Worm (Caenorhabditis elegans) whole organism, L2 larva: Measurements from ENCODE around the gene F55G7.5.

Experiments
- C34F6.9 ChIP-seq: fragments of 150-350 bp; optimal IDR thresholded peaks from 2 replicates; lab custom pipeline; 2014; ENCODE audit warnings: missing biosample characterization, missing genetic modification characterization
- F13H6.1 ChIP-seq: sonication (generic microtip); optimal IDR thresholded peaks from 2 replicates; lab custom pipeline; 2016; ENCODE audit warnings: missing genetic modification characterization, missing compliant biosample characterization
- R02D3.7 ChIP-seq: fragments of 150-350 bp; optimal IDR thresholded peaks from 2 replicates; lab custom pipeline; 2014; ENCODE audit warnings: missing biosample characterization, missing genetic modification characterization
- Y55F3AM.14 ChIP-seq: fragments of 200-800 bp; sonication (Bioruptor generic); optimal IDR thresholded peaks from 2 replicates; lab custom pipeline; 2018; ENCODE audit warnings: mild to moderate bottlenecking, missing genetic modification characterization, missing compliant biosample characterization
- ZK546.5 ChIP-seq: sonication (generic microtip); optimal IDR thresholded peaks from 2 replicates; lab custom pipeline; 2017; ENCODE audit warnings: missing biosample characterization, missing genetic modification characterization
- alr-1 ChIP-seq: fragments of 150-350 bp; optimal IDR thresholded peaks from 2 replicates; lab custom pipeline; 2014; ENCODE audit warnings: missing biosample characterization, missing genetic modification characterization
- aly-2 ChIP-seq: fragments of 150-350 bp; optimal IDR thresholded peaks from 2 replicates; lab custom pipeline; 2014; ENCODE audit warnings: missing biosample characterization, missing genetic modification characterization
- ama-1 ChIP-seq: fragments of 150-350 bp; optimal IDR thresholded peaks from 2 replicates; lab custom pipeline; 2018; ENCODE audit warnings: inconsistent platforms
- blmp-1 ChIP-seq: sonication (generic microtip); optimal IDR thresholded peaks from 2 replicates; lab custom pipeline; 2017; ENCODE audit warnings: missing genetic modification characterization, mild to moderate bottlenecking, missing compliant biosample characterization, antibody characterized with exemption, moderate library complexity; ENCODE audit not compliant: insufficient read depth
- ceh-16 ChIP-seq: fragments of 150-350 bp; optimal IDR thresholded peaks from 2 replicates; lab custom pipeline; 2014; ENCODE audit warnings: missing biosample characterization, missing genetic modification characterization
- ceh-82 ChIP-seq: fragments of 150-350 bp; optimal IDR thresholded peaks from 2 replicates; lab custom pipeline; 2014; ENCODE audit warnings: missing biosample characterization, missing genetic modification characterization
- crh-2 ChIP-seq: sonication (generic microtip); optimal IDR thresholded peaks from 2 replicates; lab custom pipeline; 2017; ENCODE audit warnings: missing biosample characterization, missing genetic modification characterization
- dmd-4 ChIP-seq: sonication (generic microtip); optimal IDR thresholded peaks from 2 replicates; lab custom pipeline; 2017; ENCODE audit warnings: missing biosample characterization, missing genetic modification characterization
- egl-27 ChIP-seq: sonication (generic microtip); optimal IDR thresholded peaks from 3 replicates; lab custom pipeline; 2017; ENCODE audit warnings: missing biosample characterization, missing genetic modification reagents, missing genetic modification characterization
- elt-1 ChIP-seq: fragments of 150-350 bp; optimal IDR thresholded peaks from 2 replicates; lab custom pipeline; 2014; ENCODE audit warnings: missing biosample characterization, missing genetic modification characterization
- elt-3 ChIP-seq: sonication (generic microtip); optimal IDR thresholded peaks from 2 replicates; lab custom pipeline; 2017; ENCODE audit warnings: missing biosample characterization, missing genetic modification characterization
- fos-1 ChIP-seq: fragments of 150-350 bp; optimal IDR thresholded peaks from 2 replicates; lab custom pipeline; 2014; ENCODE audit warnings: missing biosample characterization, missing genetic modification characterization
- gmeb-1 ChIP-seq: fragments of 150-350 bp; optimal IDR thresholded peaks from 2 replicates; lab custom pipeline; 2014; ENCODE audit warnings: missing biosample characterization, missing genetic modification characterization
- lin-11 ChIP-seq: fragments of 150-350 bp; sonication (generic microtip); optimal IDR thresholded peaks from 2 replicates; lab custom pipeline; 2014; ENCODE audit warnings: missing biosample characterization, missing genetic modification characterization, inconsistent platforms, mixed read lengths
- lin-13 ChIP-seq: fragments of 150-350 bp; optimal IDR thresholded peaks from 2 replicates; lab custom pipeline; 2014; ENCODE audit warnings: missing biosample characterization, missing genetic modification reagents, missing genetic modification characterization
- lin-39 ChIP-seq: fragments of 150-350 bp; optimal IDR thresholded peaks from 2 replicates; lab custom pipeline; 2014; ENCODE audit warnings: missing biosample characterization, missing genetic modification reagents, missing genetic modification characterization
- lsy-2 ChIP-seq, 2 experiments: fragments of 150-350 bp in 1 of 2; sonication (generic microtip) in 1 of 2; optimal IDR thresholded peaks; 2 replicates each; lab custom pipeline; 2014 to 2017; ENCODE audit warnings: missing biosample characterization in 2 of 2, missing genetic modification characterization in 2 of 2
- mab-5 ChIP-seq: fragments of 150-350 bp; optimal IDR thresholded peaks from 2 replicates; lab custom pipeline; 2014; ENCODE audit warnings: missing biosample characterization, missing genetic modification characterization
- mbf-1 ChIP-seq: sonication (generic microtip); optimal IDR thresholded peaks from 2 replicates; lab custom pipeline; 2017; ENCODE audit warnings: missing biosample characterization, missing genetic modification characterization
- mdl-1 ChIP-seq, 2 experiments: fragments of 150-350 bp in 1 of 2; sonication (generic microtip) in 1 of 2; optimal IDR thresholded peaks; 2 replicates each; lab custom pipeline; 2017; ENCODE audit warnings: missing biosample characterization in 2 of 2, missing genetic modification characterization in 2 of 2
- nhr-10 ChIP-seq: sonication (generic microtip); optimal IDR thresholded peaks from 2 replicates; lab custom pipeline; 2017; ENCODE audit warnings: missing biosample characterization, missing genetic modification characterization
- nhr-11 ChIP-seq: fragments of 150-350 bp; optimal IDR thresholded peaks from 2 replicates; lab custom pipeline; 2014; ENCODE audit warnings: missing biosample characterization, missing genetic modification characterization
- nhr-12 ChIP-seq: fragments of 150-350 bp; optimal IDR thresholded peaks from 2 replicates; lab custom pipeline; 2014; ENCODE audit warnings: missing biosample characterization, missing genetic modification characterization
- nhr-129 ChIP-seq: fragments of 150-350 bp; optimal IDR thresholded peaks from 2 replicates; lab custom pipeline; 2014; ENCODE audit warnings: missing biosample characterization, missing genetic modification characterization
- nhr-21 ChIP-seq: fragments of 150-350 bp; optimal IDR thresholded peaks from 2 replicates; lab custom pipeline; 2014; ENCODE audit warnings: missing biosample characterization, missing genetic modification characterization
- nhr-23 ChIP-seq: fragments of 150-350 bp; optimal IDR thresholded peaks from 2 replicates; lab custom pipeline; 2014; ENCODE audit warnings: missing biosample characterization, missing genetic modification reagents, missing genetic modification characterization
- nhr-237 ChIP-seq: fragments of 150-350 bp; optimal IDR thresholded peaks from 2 replicates; lab custom pipeline; 2014; ENCODE audit warnings: missing biosample characterization, missing genetic modification characterization
- nhr-25 ChIP-seq: fragments of 150-350 bp; sonication (generic microtip); optimal IDR thresholded peaks from 3 replicates; lab custom pipeline; 2014; ENCODE audit warnings: missing biosample characterization, missing genetic modification characterization
- nhr-6 ChIP-seq: fragments of 150-350 bp; optimal IDR thresholded peaks from 2 replicates; lab custom pipeline; 2014; ENCODE audit warnings: missing biosample characterization, missing genetic modification characterization
- nhr-77 ChIP-seq: fragments of 150-350 bp; optimal IDR thresholded peaks from 2 replicates; lab custom pipeline; 2014; ENCODE audit warnings: missing biosample characterization, missing genetic modification characterization
- peb-1 ChIP-seq: fragments of 150-350 bp; optimal IDR thresholded peaks from 2 replicates; lab custom pipeline; 2014; ENCODE audit warnings: missing biosample characterization, missing genetic modification characterization
- sem-4 ChIP-seq: fragments of 150-350 bp; optimal IDR thresholded peaks from 2 replicates; lab custom pipeline; 2014; ENCODE audit warnings: missing biosample characterization, missing genetic modification reagents, missing genetic modification characterization
- skn-1 ChIP-seq: sonication (generic microtip); optimal IDR thresholded peaks from 2 replicates; lab custom pipeline; 2017; ENCODE audit warnings: missing biosample characterization, missing genetic modification characterization
- sma-3 ChIP-seq: sonication (generic microtip); optimal IDR thresholded peaks from 2 replicates; lab custom pipeline; 2016; ENCODE audit warnings: missing genetic modification reagents, missing genetic modification characterization, missing compliant biosample characterization
- sma-9 ChIP-seq, 2 experiments: fragments of 150-350 bp in 1 of 2; sonication (generic microtip) in 1 of 2; optimal IDR thresholded peaks; 2 replicates each; lab custom pipeline; 2014 to 2016; ENCODE audit warnings: missing genetic modification characterization in 2 of 2, mild to moderate bottlenecking in 1 of 2, missing biosample characterization in 1 of 2, missing compliant biosample characterization in 1 of 2, missing genetic modification reagents in 1 of 2, moderate library complexity in 1 of 2
- snpc-4 ChIP-seq: fragments of 150-350 bp; optimal IDR thresholded peaks from 2 replicates; lab custom pipeline; 2014; ENCODE audit warnings: missing biosample characterization, missing genetic modification characterization
- unc-39 ChIP-seq: fragments of 150-350 bp; optimal IDR thresholded peaks from 2 replicates; lab custom pipeline; 2014; ENCODE audit warnings: missing biosample characterization, missing genetic modification characterization
- unc-55 ChIP-seq: fragments of 150-350 bp; sonication (generic microtip); optimal IDR thresholded peaks from 3 replicates; lab custom pipeline; 2014; ENCODE audit warnings: missing biosample characterization, missing genetic modification reagents, missing genetic modification characterization
- unc-62 ChIP-seq: fragments of 150-350 bp; optimal IDR thresholded peaks from 2 replicates; lab custom pipeline; 2014; ENCODE audit warnings: missing biosample characterization, missing genetic modification reagents, missing genetic modification characterization
- zag-1 ChIP-seq: fragments of 150-350 bp; optimal IDR thresholded peaks from 2 replicates; lab custom pipeline; 2014; ENCODE audit warnings: missing biosample characterization, missing genetic modification characterization
- ztf-1 ChIP-seq: fragments of 200-800 bp; sonication (Bioruptor generic); conservative IDR thresholded peaks from 2 replicates; pipeline ENCODE4 v1.3.6; 2022; ENCODE audit warnings: missing genetic modification characterization, missing compliant biosample characterization
- ztf-11 ChIP-seq: sonication (generic microtip); optimal IDR thresholded peaks from 2 replicates; lab custom pipeline; 2017; ENCODE audit warnings: missing biosample characterization, missing genetic modification characterization
- ztf-4 ChIP-seq: fragments of 150-350 bp; optimal IDR thresholded peaks from 2 replicates; lab custom pipeline; 2014; ENCODE audit warnings: missing biosample characterization, missing genetic modification characterization

F55G7.5 gene

DNA sequence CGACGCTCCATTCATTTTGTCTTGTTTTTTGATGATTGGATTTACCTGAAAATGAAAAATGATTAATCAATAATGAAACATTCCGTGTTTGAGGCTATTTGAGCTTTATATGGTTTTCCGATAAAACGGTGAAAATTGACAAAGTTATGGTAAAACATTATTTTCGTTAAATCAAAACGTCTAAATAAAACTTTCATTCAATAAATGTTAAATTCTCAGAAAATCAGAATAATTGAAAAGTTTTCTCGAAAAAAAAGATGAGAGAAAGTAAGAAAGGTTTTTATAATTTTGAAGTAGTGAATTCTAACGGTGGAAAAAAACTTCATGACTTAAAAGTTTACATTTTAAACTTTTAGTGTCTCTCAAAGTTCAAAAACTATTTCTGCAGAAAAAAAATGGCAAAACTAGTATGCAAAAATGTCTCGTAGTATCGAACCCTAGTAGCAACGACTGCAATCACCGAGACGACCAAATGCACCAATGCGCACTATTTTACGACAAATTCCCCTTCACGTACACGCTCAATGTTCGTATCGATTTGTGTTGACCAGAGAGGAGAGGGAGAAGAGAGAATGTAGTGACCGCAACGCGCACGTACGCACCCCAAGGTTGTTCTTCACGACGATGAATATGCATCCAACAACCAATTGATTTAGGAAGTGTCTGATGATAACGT lies 8.2 kb upstream of the F55G7.5 start, which contains the start of gene nfya-1:
Gene nfya-1 (minus strand): TSS at position 51 of the 676 bp plus-strand sequence.
- TF ChIP-seq sma-9 (GFP tag; optimal IDR thresholded peaks at IDR 0.05; lab: Kevin White, UChicago), result peak; percentile 53
- TF ChIP-seq sma-9 (tag; optimal IDR thresholded peaks at IDR 0.05; lab: Kevin White, UChicago), result no peak
- TF ChIP-seq mab-5 (tag; lab: Kevin White, UChicago), result no peak
- peak; percentile 74 for TF ChIP-seq unc-55 (GFP tag; lab: Kevin White, UChicago)
- TF ChIP-seq aly-2 (tag; lab: Kevin White, UChicago), result no peak
- TF ChIP-seq unc-62 (GFP tag; lab: Kevin White, UChicago), result no peak
- peak; percentile 64 for TF ChIP-seq C34F6.9 (tag; lab: Kevin White, UChicago)
- TF ChIP-seq nhr-129 (tag; lab: Kevin White, UChicago), result peak; percentile 88
- no peak for TF ChIP-seq peb-1 (tag; lab: Kevin White, UChicago)
- TF ChIP-seq mdl-1 (tag; optimal IDR thresholded peaks at IDR 0.05; lab: Kevin White, UChicago), result no peak
- TF ChIP-seq ama-1 (lab: Kevin White, UChicago), result no peak
- TF ChIP-seq ceh-82 (tag; lab: Kevin White, UChicago), result no peak
- no peak for TF ChIP-seq nhr-12 (tag; lab: Kevin White, UChicago)
- TF ChIP-seq blmp-1 (tag; lab: Kevin White, UChicago), result no peak
- no peak for TF ChIP-seq ZK546.5 (tag; lab: Kevin White, UChicago)
- TF ChIP-seq nhr-11 (tag; lab: Kevin White, UChicago), result no peak
- peak; percentile 72 for TF ChIP-seq F13H6.1 (tag; lab: Kevin White, UChicago)
- no peak for TF ChIP-seq nhr-10
- TF ChIP-seq fos-1, result peak; percentile 18
- TF ChIP-seq crh-2 (tag; lab: Kevin White, UChicago), result peak; percentile 78
- TF ChIP-seq ceh-16 (tag; lab: Kevin White, UChicago), result peak; percentile 62
- no peak for TF ChIP-seq sem-4 (tag; lab: Kevin White, UChicago)
- no peak for TF ChIP-seq alr-1
- peak; percentile 58 for TF ChIP-seq lin-13 (GFP tag; lab: Kevin White, UChicago)
- TF ChIP-seq lin-39, result no peak
- no peak for TF ChIP-seq nhr-77 (tag; lab: Kevin White, UChicago)
- peak; percentile 34 for TF ChIP-seq nhr-25 (tag; lab: Kevin White, UChicago)
- TF ChIP-seq elt-1, result no peak
- TF ChIP-seq nhr-237 (tag; lab: Kevin White, UChicago), result no peak
- peak in 1 of 2 experiments; percentile 66 for TF ChIP-seq lsy-2 (tag; optimal IDR thresholded peaks at IDR 0.05; lab: Kevin White, UChicago)
- no peak for TF ChIP-seq Y55F3AM.14 (GFP tag; lab: Kevin White, UChicago)
- no peak for TF ChIP-seq snpc-4 (tag; lab: Kevin White, UChicago)
- no peak for TF ChIP-seq R02D3.7
- TF ChIP-seq lin-11 (tag; lab: Kevin White, UChicago), result peak; percentile 61
- TF ChIP-seq ztf-11 (tag; lab: Kevin White, UChicago), result no peak
- TF ChIP-seq mbf-1 (tag; lab: Kevin White, UChicago), result no peak
- peak; percentile 25 for TF ChIP-seq sma-3 (GFP tag; lab: Kevin White, UChicago)
- peak; percentile 15 for TF ChIP-seq gmeb-1 (tag; lab: Kevin White, UChicago)
- TF ChIP-seq nhr-23, result no peak
- no peak for TF ChIP-seq zag-1
- TF ChIP-seq dmd-4 (tag; lab: Kevin White, UChicago), result no peak
- TF ChIP-seq nhr-21 (tag; lab: Kevin White, UChicago), result peak; percentile 25
- TF ChIP-seq ztf-4 (tag; lab: Kevin White, UChicago), result no peak
- TF ChIP-seq skn-1 (tag; lab: Kevin White, UChicago), result no peak
- TF ChIP-seq elt-3 (tag; lab: Kevin White, UChicago), result no peak
- peak; percentile 12 for TF ChIP-seq nhr-6
- no peak for TF ChIP-seq unc-39 (tag; lab: Kevin White, UChicago)
- peak; percentile 7 for TF ChIP-seq egl-27
- TF ChIP-seq ztf-1 (GFP tag; lab: Robert Waterston, UW), result no peak
- TF ChIP-seq, all 48 proteins: peak for 17
